Fruit fly (Drosophila melanogaster) whole organism, adult: ENCODE results near the gene CycE.

Experiments
- CG11617 ChIP-seq: fragments of 200-800 bp; sonication (Bioruptor generic); optimal IDR thresholded peaks from 2 replicates; lab custom pipeline; 2017; ENCODE audit warnings: mild to moderate bottlenecking, missing biosample characterization, missing genetic modification reagents, missing genetic modification characterization
- CG12768 ChIP-seq: fragments of 200-800 bp; sonication (Bioruptor generic); optimal IDR thresholded peaks from 2 replicates; lab custom pipeline; 2017; ENCODE audit warnings: missing biosample characterization, missing genetic modification characterization, mild to moderate bottlenecking, moderate library complexity, missing genetic modification reagents
- CG14711 ChIP-seq: fragments of 200-800 bp; sonication (Bioruptor generic); optimal IDR thresholded peaks from 2 replicates; lab custom pipeline; 2018; ENCODE audit warnings: missing biosample characterization, mild to moderate bottlenecking, missing genetic modification characterization, moderate library complexity
- CG1620 ChIP-seq: fragments of 200-800 bp; sonication (Bioruptor generic); optimal IDR thresholded peaks from 2 replicates; lab custom pipeline; 2016; ENCODE audit warnings: missing biosample characterization, missing genetic modification characterization
- CG33017 ChIP-seq: fragments of 200-800 bp; sonication (Bioruptor generic); optimal IDR thresholded peaks from 2 replicates; lab custom pipeline; 2018; ENCODE audit warnings: missing biosample characterization, mild to moderate bottlenecking, missing genetic modification characterization, moderate library complexity
- CG5204 ChIP-seq: fragments of 200-800 bp; sonication (Bioruptor generic); optimal IDR thresholded peaks from 2 replicates; lab custom pipeline; 2016; ENCODE audit warnings: missing biosample characterization, missing genetic modification characterization
- CG7045 ChIP-seq: fragments of 200-800 bp; sonication (Bioruptor generic); optimal IDR thresholded peaks from 2 replicates; lab custom pipeline; 2017; ENCODE audit warnings: missing biosample characterization, mild to moderate bottlenecking, missing genetic modification characterization
- CG7101 ChIP-seq: fragments of 200-800 bp; sonication (Bioruptor generic); optimal IDR thresholded peaks from 2 replicates; lab custom pipeline; 2018; ENCODE audit warnings: missing biosample characterization, mild to moderate bottlenecking, missing genetic modification characterization, moderate library complexity
- Clk ChIP-seq: fragments of 200-800 bp; sonication (Bioruptor generic); optimal IDR thresholded peaks from 2 replicates; lab custom pipeline; 2017; ENCODE audit warnings: missing biosample characterization, missing genetic modification characterization
- Crg-1 ChIP-seq: fragments of 200-800 bp; sonication (Bioruptor generic); optimal IDR thresholded peaks from 2 replicates; lab custom pipeline; 2016; ENCODE audit warnings: missing biosample characterization, missing genetic modification characterization
- Hr96 ChIP-seq: fragments of 200-800 bp; sonication (Bioruptor generic); optimal IDR thresholded peaks from 2 replicates; lab custom pipeline; 2016; ENCODE audit warnings: missing biosample characterization, missing genetic modification characterization
- Mnt ChIP-seq: fragments of 200-800 bp; sonication (Bioruptor generic); optimal IDR thresholded peaks from 2 replicates; lab custom pipeline; 2016; ENCODE audit warnings: missing biosample characterization, mild to moderate bottlenecking, missing genetic modification characterization
- bab1 ChIP-seq: fragments of 200-800 bp; sonication (Bioruptor generic); optimal IDR thresholded peaks from 3 replicates; lab custom pipeline; 2019; ENCODE audit warnings: missing biosample characterization, mild to moderate bottlenecking, missing genetic modification characterization, moderate library complexity
- cic ChIP-seq: fragments of 200-800 bp; sonication (Bioruptor generic); optimal IDR thresholded peaks from 2 replicates; lab custom pipeline; 2017; ENCODE audit warnings: missing biosample characterization, mild to moderate bottlenecking, missing genetic modification characterization, moderate library complexity
- cnc ChIP-seq, 2 experiments: fragments of >200 bp; optimal IDR thresholded peaks; 2 replicates each; lab custom pipeline; 2017
- kay ChIP-seq: fragments of 200-800 bp; sonication (Bioruptor generic); peaks from one replicate; lab custom pipeline; 2016; ENCODE audit warnings: missing biosample characterization, missing genetic modification characterization, borderline replicate concordance
- ovo ChIP-seq: fragments of 200-800 bp; sonication (Bioruptor generic); optimal IDR thresholded peaks from 2 replicates; lab custom pipeline; 2016; ENCODE audit warnings: missing biosample characterization, missing genetic modification characterization
- pad ChIP-seq: fragments of 200-800 bp; sonication (Bioruptor generic); optimal IDR thresholded peaks from 3 replicates; lab custom pipeline; 2017; ENCODE audit warnings: missing biosample characterization, missing genetic modification characterization, mild to moderate bottlenecking, moderate library complexity, missing genetic modification reagents
- tj ChIP-seq: fragments of 200-800 bp; sonication (Bioruptor generic); optimal IDR thresholded peaks from 3 replicates; lab custom pipeline; 2017; ENCODE audit warnings: missing biosample characterization, mild to moderate bottlenecking, missing genetic modification characterization, moderate library complexity
- toe ChIP-seq: fragments of 200-800 bp; sonication (Bioruptor generic); optimal IDR thresholded peaks from 2 replicates; lab custom pipeline; 2016; ENCODE audit warnings: missing biosample characterization, missing genetic modification characterization

CycE gene

DNA sequence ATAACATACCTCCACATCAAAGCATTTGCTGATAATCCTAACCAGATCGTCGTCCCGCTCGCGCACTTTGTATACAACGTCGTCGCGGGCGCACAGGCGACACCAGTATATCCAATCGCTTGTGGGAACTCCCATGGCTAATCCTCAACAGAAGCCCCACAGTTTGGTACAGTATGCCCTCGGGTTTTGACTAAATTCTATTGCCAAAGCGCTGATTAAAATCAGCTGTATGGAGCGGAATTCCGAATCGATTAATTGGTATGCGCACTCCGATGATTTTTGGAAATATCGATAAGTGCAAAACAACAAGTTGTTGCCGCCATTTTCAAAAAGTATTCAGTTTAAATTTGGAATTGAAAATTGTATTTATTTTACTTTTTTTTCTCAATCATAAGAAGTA is 20.1 kb upstream of the CycE start, which contains the start of gene wek:
wek (minus strand) TSS at position 253 of the 400 bp plus-strand sequence.
- TF ChIP-seq cic (GFP tag; lab: Kevin White, UChicago): no peak
- no peak for TF ChIP-seq CG11617
- no peak for TF ChIP-seq CG33017 (tag; lab: Kevin White, UChicago)
- TF ChIP-seq CG12768: no peak
- no peak for TF ChIP-seq CG14711
- no peak for TF ChIP-seq CG7045 (GFP tag; lab: Kevin White, UChicago)
- no peak for TF ChIP-seq bab1 (GFP tag; lab: Kevin White, UChicago)
- no peak for TF ChIP-seq cnc (optimal IDR thresholded peaks at IDR 0.05; lab: Kevin White, UChicago)
- no peak for TF ChIP-seq CG1620 (GFP tag; lab: Kevin White, UChicago)
- TF ChIP-seq Mnt: no peak
- no peak for TF ChIP-seq tj (GFP tag; lab: Kevin White, UChicago)
- no peak for TF ChIP-seq pad
- TF ChIP-seq Clk (GFP tag; lab: Kevin White, UChicago): no peak
- no peak for TF ChIP-seq kay (GFP tag; lab: Kevin White, UChicago)
- TF ChIP-seq Hr96: no peak
- TF ChIP-seq ovo: no peak
- TF ChIP-seq CG7101: no peak
- no peak for TF ChIP-seq toe (GFP tag; lab: Kevin White, UChicago)
- no peak for TF ChIP-seq Crg-1 (GFP tag; lab: Kevin White, UChicago)
- TF ChIP-seq CG5204 (GFP tag; lab: Kevin White, UChicago): no peak

DNA sequence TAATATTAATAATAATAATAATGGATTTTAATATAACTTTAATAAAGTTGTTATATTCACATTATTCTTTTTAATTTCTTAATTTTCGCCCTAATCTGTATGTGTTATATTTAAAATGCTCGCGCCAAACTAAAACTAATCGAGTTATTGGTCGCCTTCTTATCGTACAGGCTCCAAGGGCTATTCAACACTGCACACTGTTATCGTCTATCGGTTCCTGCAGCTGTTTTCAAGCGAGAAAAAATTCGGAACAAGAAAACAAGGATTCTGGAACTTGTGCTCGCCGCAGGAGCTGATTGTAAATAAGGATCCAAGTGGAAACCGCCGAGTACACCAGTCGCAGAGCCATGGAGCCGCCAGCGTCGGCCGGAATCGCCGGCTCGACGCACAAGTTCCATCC is 16.1 kb upstream of the CycE start, which contains the start of gene CG3793:
CG3793 (plus strand) TSS at position 192 of the 400 bp plus-strand sequence.
- no peak for TF ChIP-seq cic (GFP tag; lab: Kevin White, UChicago)
- no peak for TF ChIP-seq CG11617
- no peak for TF ChIP-seq ovo
- no peak for TF ChIP-seq Hr96
- TF ChIP-seq cnc (optimal IDR thresholded peaks at IDR 0.05; lab: Kevin White, UChicago): no peak
- TF ChIP-seq CG5204 (GFP tag; lab: Kevin White, UChicago): no peak
- no peak for TF ChIP-seq kay (GFP tag; lab: Kevin White, UChicago)
- no peak for TF ChIP-seq bab1 (GFP tag; lab: Kevin White, UChicago)
- no peak for TF ChIP-seq CG7045 (GFP tag; lab: Kevin White, UChicago)
- TF ChIP-seq tj (GFP tag; lab: Kevin White, UChicago): no peak
- TF ChIP-seq CG7101: no peak
- no peak for TF ChIP-seq Crg-1 (GFP tag; lab: Kevin White, UChicago)
- TF ChIP-seq Clk (GFP tag; lab: Kevin White, UChicago): no peak
- TF ChIP-seq CG1620 (GFP tag; lab: Kevin White, UChicago): no peak
- no peak for TF ChIP-seq CG12768
- TF ChIP-seq CG33017 (tag; lab: Kevin White, UChicago): no peak
- TF ChIP-seq CG14711: no peak

DNA sequence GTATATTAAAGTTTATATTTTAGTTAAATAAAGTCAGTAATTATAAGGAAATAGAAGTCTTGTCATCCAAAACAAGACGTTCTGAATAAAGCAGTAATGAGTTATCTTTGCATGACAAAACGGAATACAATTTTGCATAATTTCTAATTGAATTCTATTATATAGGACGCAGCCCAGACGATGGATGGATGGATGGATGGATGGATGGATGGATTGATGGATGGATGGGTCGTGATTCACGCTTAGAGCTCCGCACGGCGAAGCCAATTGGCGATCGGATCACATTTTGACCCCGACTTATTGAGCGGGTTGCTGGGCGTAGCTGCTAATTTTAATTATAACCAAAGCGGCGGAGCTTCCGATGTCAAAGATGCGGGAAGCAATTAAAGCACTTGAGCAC is 15.5 kb upstream of the CycE start:
- TF ChIP-seq CG7045 (GFP tag; lab: Kevin White, UChicago) (no peak), CG1620 (GFP tag; lab: Kevin White, UChicago) (no peak), CG5204 (GFP tag; lab: Kevin White, UChicago) (no peak), ovo (no peak), kay (GFP tag; lab: Kevin White, UChicago) (no peak), bab1 (GFP tag; lab: Kevin White, UChicago) (no peak), Crg-1 (GFP tag; lab: Kevin White, UChicago) (no peak), Clk (GFP tag; lab: Kevin White, UChicago) (no peak), pad (no peak), Mnt (no peak), CG7101 (no peak), CG33017 (tag; lab: Kevin White, UChicago) (no peak), CG11617 (no peak), CG14711 (no peak), CG12768 (no peak), tj (GFP tag; lab: Kevin White, UChicago) (no peak), cnc (optimal IDR thresholded peaks at IDR 0.05; lab: Kevin White, UChicago) (no peak), cic (GFP tag; lab: Kevin White, UChicago) (no peak), Hr96 (no peak)

DNA sequence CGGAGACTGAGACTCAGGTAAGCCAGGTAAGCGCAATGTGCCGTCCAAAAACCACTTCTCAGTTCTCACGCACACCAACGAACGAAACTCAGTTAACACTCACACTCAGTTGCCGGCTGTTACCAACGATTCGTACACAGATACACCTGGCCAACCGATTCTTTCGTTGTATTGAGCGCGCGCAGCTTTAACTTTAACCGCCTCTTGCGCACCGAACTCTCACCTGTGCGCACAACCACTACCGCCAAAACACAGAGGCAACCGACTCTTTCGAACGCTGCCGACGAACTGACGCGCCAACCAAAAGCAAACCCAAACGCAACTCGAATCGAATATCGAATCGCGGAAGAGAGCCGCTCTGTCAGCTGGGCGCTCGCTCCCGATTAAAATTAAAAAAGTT is 14.5 kb upstream of the CycE start, which contains the start of gene Gli:
Gli (minus strand) TSS at position 293 of the 400 bp plus-strand sequence.
- TF ChIP-seq Hr96 (no peak), Clk (GFP tag; lab: Kevin White, UChicago) (no peak), bab1 (GFP tag; lab: Kevin White, UChicago) (peak; percentile 28), Mnt (peak; percentile 46), Crg-1 (GFP tag; lab: Kevin White, UChicago) (no peak), CG33017 (tag; lab: Kevin White, UChicago) (peak; percentile 26), cnc (optimal IDR thresholded peaks at IDR 0.05; lab: Kevin White, UChicago) (no peak), CG5204 (GFP tag; lab: Kevin White, UChicago) (no peak), CG1620 (GFP tag; lab: Kevin White, UChicago) (no peak), CG7045 (GFP tag; lab: Kevin White, UChicago) (no peak), CG11617 (no peak), kay (GFP tag; lab: Kevin White, UChicago) (no peak), pad (no peak), CG7101 (peak; percentile 22), toe (GFP tag; lab: Kevin White, UChicago) (no peak), CG12768 (no peak), cic (GFP tag; lab: Kevin White, UChicago) (peak; percentile 53), CG14711 (no peak), tj (GFP tag; lab: Kevin White, UChicago) (peak; percentile 68), ovo (no peak)

DNA sequence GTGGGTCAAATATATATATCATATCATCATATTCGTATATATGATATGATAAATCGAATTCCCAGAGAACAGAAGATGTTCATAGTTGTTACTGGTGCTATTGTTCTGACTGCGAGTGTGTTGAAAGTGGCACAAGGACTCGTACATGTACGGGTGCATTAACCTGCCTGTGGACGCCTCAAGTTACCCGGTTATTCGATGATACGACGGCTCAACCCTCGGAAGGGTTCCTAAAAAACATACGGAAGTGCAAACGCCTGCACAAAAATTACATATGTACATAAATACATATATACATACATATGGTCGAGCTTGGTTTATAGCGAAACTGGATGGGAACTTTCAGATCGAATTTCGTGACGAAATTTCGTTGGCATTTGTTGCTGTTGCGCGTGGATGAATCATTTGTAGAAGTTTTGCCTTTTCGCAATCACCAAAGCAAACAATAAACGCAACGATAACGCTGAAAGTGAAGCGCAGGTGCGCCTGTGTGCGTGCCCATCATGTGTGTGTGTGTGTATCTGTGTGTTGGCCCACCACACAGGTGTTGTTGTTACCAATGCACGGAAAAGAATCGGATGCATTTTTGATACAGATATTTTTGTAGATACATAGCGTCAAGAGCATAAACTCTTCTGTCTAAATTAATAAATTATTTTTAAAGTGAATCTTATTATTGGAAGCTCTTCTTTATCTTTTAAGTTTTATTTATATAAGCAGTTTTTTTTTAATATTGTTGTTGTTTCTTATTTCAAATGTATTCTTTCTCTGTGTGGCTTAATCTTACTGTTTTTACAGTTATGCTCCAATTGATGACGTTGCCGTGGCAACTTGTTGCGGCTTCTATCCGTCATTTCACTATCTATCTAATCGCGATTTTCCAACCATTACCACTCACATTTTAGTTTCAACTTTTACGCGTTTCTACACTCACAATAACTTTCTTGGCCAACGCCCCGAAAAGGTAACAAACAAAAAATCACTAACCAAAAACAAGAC is 13.8 kb upstream of the CycE start:
- no peak for TF ChIP-seq Crg-1 (GFP tag; lab: Kevin White, UChicago)
- peak; percentile 3 for TF ChIP-seq Mnt
- TF ChIP-seq CG7101: peak; percentile 72
- peak; percentile 18 for TF ChIP-seq bab1 (GFP tag; lab: Kevin White, UChicago)
- TF ChIP-seq Hr96: peak; percentile 37
- TF ChIP-seq CG33017 (tag; lab: Kevin White, UChicago): peak; percentile 65
- no peak for TF ChIP-seq cnc (optimal IDR thresholded peaks at IDR 0.05; lab: Kevin White, UChicago)
- TF ChIP-seq toe (GFP tag; lab: Kevin White, UChicago): peak; percentile 33
- peak; percentile 98 for TF ChIP-seq kay (GFP tag; lab: Kevin White, UChicago)
- peak; percentile 8 for TF ChIP-seq CG1620 (GFP tag; lab: Kevin White, UChicago)
- peak; percentile 31 for TF ChIP-seq Clk (GFP tag; lab: Kevin White, UChicago)
- peak; percentile 42 for TF ChIP-seq pad
- peak; percentile 73 for TF ChIP-seq CG7045 (GFP tag; lab: Kevin White, UChicago)
- peak; percentile 53 for TF ChIP-seq CG11617
- TF ChIP-seq CG12768: peak; percentile 9
- peak; percentile 45 for TF ChIP-seq CG5204 (GFP tag; lab: Kevin White, UChicago)
- no peak for TF ChIP-seq ovo
- TF ChIP-seq CG14711: peak; percentile 68
- peak; percentile 57 for TF ChIP-seq tj (GFP tag; lab: Kevin White, UChicago)
- no peak for TF ChIP-seq cic (GFP tag; lab: Kevin White, UChicago)
